Fruit fly (Drosophila melanogaster): Measurements from ENCODE around the gene Vps15.

Vps15 gene

dm6 chr3R:9254798-9255197, 9.1 kb upstream of the Vps15 start, which contains the start of gene CG16734 (continued):
- TF ChIP-seq Fer1 (GFP tag; optimal IDR thresholded peaks at IDR 0.05) (no peak), bbx (GFP tag; IDR thresholded peaks at IDR 0.05; ENCODE audit: partially characterized antibody) (0 out of 2 replicates have a peak, but pooled peaks have one; percentile 39), p53 (GFP tag; optimal IDR thresholded peaks at IDR 0.05) (no peak), BtbVII (GFP tag; optimal IDR thresholded peaks at IDR 0.05) (no peak), Dfd (GFP tag; optimal IDR thresholded peaks at IDR 0.05) (no peak), sna (GFP tag; IDR thresholded peaks at IDR 0.05; ENCODE audit: partially characterized antibody) (peak; percentile 12; the same call in 1 of the 2 replicates), CG34224 (GFP tag; IDR thresholded peaks at IDR 0.05; ENCODE audit: partially characterized antibody) (peak; percentile 37; the same call in 1 of the 3 replicates), CG10654 (GFP tag; optimal IDR thresholded peaks at IDR 0.05) (no peak), Scr (GFP tag; IDR thresholded peaks at IDR 0.05; ENCODE audit: partially characterized antibody) (peak; percentile 46), Dp (GFP tag; optimal IDR thresholded peaks at IDR 0.05) (peak; percentile 50), CG10147 (GFP tag; optimal IDR thresholded peaks at IDR 0.05) (no peak)

dm6 chr3R:9251543-9251942, 5.9 kb upstream of the Vps15 start, which contains the start of gene St2:
TSS of gene St2 (plus strand) at chr3R:9251843.
- TF ChIP-seq CG7839 (tag; optimal IDR thresholded peaks at IDR 0.05) (no peak), cato (GFP tag; optimal IDR thresholded peaks at IDR 0.05; ENCODE audit: borderline replicate concordance) (no peak), fd64A (GFP tag; optimal IDR thresholded peaks at IDR 0.05) (no peak), CG17361 (GFP tag; IDR thresholded peaks at IDR 0.05) (no peak), CG3995 (GFP tag; optimal IDR thresholded peaks at IDR 0.05) (no peak), CG10267 (tag; optimal IDR thresholded peaks at IDR 0.05) (no peak), CG4282 (GFP tag; optimal IDR thresholded peaks at IDR 0.05) (no peak)

DNA sequence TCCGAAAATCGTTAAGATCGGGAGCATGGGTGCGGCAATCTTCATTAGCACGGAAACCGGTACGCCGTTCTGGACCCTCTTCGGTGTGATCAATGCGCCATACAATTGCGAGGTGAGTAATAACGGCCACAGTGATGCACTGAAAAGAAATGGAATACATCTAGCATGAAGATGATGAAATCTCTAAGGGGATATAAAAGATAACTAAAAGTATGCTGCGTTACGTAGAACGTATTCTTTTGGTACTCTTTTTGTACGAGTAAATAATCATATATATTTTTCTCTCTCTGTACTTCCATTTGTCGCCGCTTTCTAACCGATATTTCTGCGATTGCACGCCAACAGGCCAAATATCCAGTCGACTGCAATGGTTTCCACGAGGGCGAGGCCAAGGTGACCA, 5.2 kb upstream of the Vps15 start:
- TF ChIP-seq Pdp1 (GFP tag; optimal IDR thresholded peaks at IDR 0.05) (peak in 1 of 2 experiments; percentile 29), Nf-YA (GFP tag; IDR thresholded peaks at IDR 0.05) (peak; percentile 34; the same call in 1 of the 2 replicates), zen (tag; optimal IDR thresholded peaks at IDR 0.05) (peak; percentile 45), CG8924 (tag; optimal IDR thresholded peaks at IDR 0.05) (peak; percentile 11), fru (optimal IDR thresholded peaks at IDR 0.05) (no peak), lbe (GFP tag; optimal IDR thresholded peaks at IDR 0.05) (peak; percentile 74), CG30403 (GFP tag; optimal IDR thresholded peaks at IDR 0.05) (peak; percentile 37), tin (GFP tag; optimal IDR thresholded peaks at IDR 0.05) (peak; percentile 39), CG12391 (tag; optimal IDR thresholded peaks at IDR 0.05) (peak; percentile 14), Hey (tag; optimal IDR thresholded peaks at IDR 0.05) (no peak), lilli (GFP tag; optimal IDR thresholded peaks at IDR 0.05) (peak; percentile 3), CG6254 (GFP tag; optimal IDR thresholded peaks at IDR 0.05) (no peak), CG18619 (GFP tag; optimal IDR thresholded peaks at IDR 0.05) (no peak), gcm2 (GFP tag; optimal IDR thresholded peaks at IDR 0.05) (no peak), CG15514 (GFP tag; optimal IDR thresholded peaks at IDR 0.05) (no peak), Dref (GFP tag; IDR thresholded peaks at IDR 0.05) (no peak), CG11456 (GFP tag; IDR thresholded peaks at IDR 0.05) (no peak), lola (GFP tag; optimal IDR thresholded peaks at IDR 0.05) (peak in 1 of 3 experiments; percentile 33), CG4424 (GFP tag; optimal IDR thresholded peaks at IDR 0.05) (peak; percentile 10), CG1792 (GFP tag; optimal IDR thresholded peaks at IDR 0.05) (no peak), ara (GFP tag; IDR thresholded peaks at IDR 0.05) (peak; percentile 59; the same call in 1 of the 2 replicates), CG42726 (GFP tag; IDR thresholded peaks at IDR 0.05; ENCODE audit: partially characterized antibody) (no peak), Oaz (GFP tag; IDR thresholded peaks at IDR 0.05) (no peak), gem (tag; optimal IDR thresholded peaks at IDR 0.05) (peak; percentile 50), ind (GFP tag; optimal IDR thresholded peaks at IDR 0.05) (peak; percentile 10), Camta (GFP tag; optimal IDR thresholded peaks at IDR 0.05) (no peak), esg (GFP tag; conservative IDR thresholded peaks at IDR 0.05) (peak; percentile 19; the same call in 1 of the 2 replicates), E2f2 (GFP tag; IDR thresholded peaks at IDR 0.05) (0 out of 2 replicates have a peak, but pooled peaks have one; percentile 21), CG10543 (GFP tag; optimal IDR thresholded peaks at IDR 0.05) (no peak), CG12219 (GFP tag; optimal IDR thresholded peaks at IDR 0.05) (peak; percentile 20)

Measured in whole organism, embryonic.